Fruit fly (Drosophila melanogaster): ENCODE measurements around the gene CG11927.

DNA sequence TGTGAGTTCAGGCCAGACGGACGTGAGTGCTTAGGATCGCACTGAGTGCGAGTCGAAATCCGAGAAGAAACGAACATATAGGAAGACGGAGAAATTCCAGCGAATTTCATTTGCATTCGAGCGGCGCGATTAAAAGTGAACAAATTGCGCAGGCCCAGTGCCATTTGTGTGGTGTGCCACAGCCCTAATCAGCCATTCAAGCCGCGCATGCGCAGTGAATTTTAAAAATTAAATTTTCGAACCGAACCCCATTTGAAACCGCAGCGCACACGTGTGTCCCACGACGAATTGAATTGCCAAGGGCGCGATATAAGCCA lies 34.6 kb upstream of the CG11927 start:
- no peak for TF ChIP-seq dysf (GFP tag; IDR thresholded peaks at IDR 0.05)
- no peak for TF ChIP-seq nom (GFP tag; optimal IDR thresholded peaks at IDR 0.05)
- TF ChIP-seq CG11560 (tag; IDR thresholded peaks at IDR 0.05), result no peak
- no peak for TF ChIP-seq CG4617 (GFP tag; optimal IDR thresholded peaks at IDR 0.05; ENCODE audit: borderline replicate concordance)
- TF ChIP-seq Mad (GFP tag; optimal IDR thresholded peaks at IDR 0.05), result no peak
- TF ChIP-seq az2 (GFP tag; optimal IDR thresholded peaks at IDR 0.05), result no peak
- no peak for TF ChIP-seq CG17802 (tag; optimal IDR thresholded peaks at IDR 0.05)
- no peak for TF ChIP-seq maf-S (GFP tag; optimal IDR thresholded peaks at IDR 0.05)
